Fruit fly (Drosophila melanogaster) whole organism, embryonic: ENCODE measurements around the gene CG7069.

Source experiments
- ATbp ChIP-seq: fragments of 200-800 bp; sonication (Bioruptor generic); optimal IDR thresholded peaks from 2 replicates; lab custom pipeline; 2017; ENCODE audit warnings: missing biosample characterization, mild to moderate bottlenecking, missing genetic modification characterization, missing genetic modification reagents
- Antp ChIP-seq: fragments of 200-800 bp; sonication (Bioruptor generic); optimal IDR thresholded peaks from 3 replicates; lab custom pipeline; 2016; ENCODE audit warnings: missing biosample characterization, missing genetic modification characterization
- B-H1 ChIP-seq: fragments of 200-800 bp; sonication (Bioruptor generic); IDR thresholded peaks from 3 replicates; pipeline ENCODE4 v1.3.6; 2022; ENCODE audit warnings: missing biosample characterization, missing genetic modification characterization
- CG10274 ChIP-seq: fragments of 200-800 bp; sonication (Bioruptor generic); optimal IDR thresholded peaks from 3 replicates; lab custom pipeline; 2017; ENCODE audit warnings: missing biosample characterization, mild to moderate bottlenecking, missing genetic modification characterization
- CG11093 ChIP-seq: fragments of 200-800 bp; sonication (Bioruptor generic); IDR thresholded peaks from 3 replicates; pipeline ENCODE4 v1.3.6; 2022; ENCODE audit warnings: missing biosample characterization, missing genetic modification characterization
- CG13123 ChIP-seq: fragments of 200-800 bp; sonication (Bioruptor generic); optimal IDR thresholded peaks from 2 replicates; lab custom pipeline; 2016; ENCODE audit warnings: missing biosample characterization, missing genetic modification characterization
- CG13624 ChIP-seq: fragments of 200-800 bp; sonication (Bioruptor generic); optimal IDR thresholded peaks from 2 replicates; lab custom pipeline; 2016; ENCODE audit warnings: missing biosample characterization, missing genetic modification characterization
- CG14050 ChIP-seq: fragments of 200-800 bp; sonication (Bioruptor generic); IDR thresholded peaks from 3 replicates; pipeline ENCODE4 v1.3.6; 2022; ENCODE audit warnings: missing biosample characterization, missing genetic modification characterization
- CG14441 ChIP-seq: fragments of 200-800 bp; sonication (Bioruptor generic); IDR thresholded peaks from 2 replicates; pipeline ENCODE4 v1.3.6; 2022; ENCODE audit warnings: missing biosample characterization, missing genetic modification characterization
- CG15601 ChIP-seq: fragments of 200-800 bp; sonication (Bioruptor generic); optimal IDR thresholded peaks from 3 replicates; lab custom pipeline; 2019; ENCODE audit warnings: missing biosample characterization, mild to moderate bottlenecking, missing genetic modification characterization, moderate library complexity
- CG16813 ChIP-seq: fragments of 200-800 bp; sonication (Bioruptor generic); IDR thresholded peaks from 3 replicates; pipeline ENCODE4 v1.3.6; 2022; ENCODE audit warnings: missing biosample characterization, missing genetic modification characterization; ENCODE audit not compliant: partially characterized antibody
- CG17568 ChIP-seq: fragments of 200-800 bp; sonication (Bioruptor generic); optimal IDR thresholded peaks from 2 replicates; lab custom pipeline; 2018; ENCODE audit warnings: missing biosample characterization, mild to moderate bottlenecking, missing genetic modification characterization, moderate library complexity
- CG18476 ChIP-seq: fragments of 200-800 bp; sonication (Bioruptor generic); optimal IDR thresholded peaks from 2 replicates; lab custom pipeline; 2016; ENCODE audit warnings: missing biosample characterization, mild to moderate bottlenecking, missing genetic modification characterization
- CG18599 ChIP-seq: fragments of 200-800 bp; sonication (Bioruptor generic); optimal IDR thresholded peaks from 3 replicates; lab custom pipeline; 2017; ENCODE audit warnings: missing biosample characterization, missing genetic modification characterization, mild to moderate bottlenecking, moderate library complexity, missing genetic modification reagents
- CG2875 ChIP-seq: fragments of 200-800 bp; sonication (Bioruptor generic); optimal IDR thresholded peaks from 2 replicates; lab custom pipeline; 2017; ENCODE audit warnings: missing biosample characterization, mild to moderate bottlenecking, missing genetic modification characterization, missing genetic modification reagents
- CG31441 ChIP-seq: fragments of 200-800 bp; sonication (Bioruptor generic); IDR thresholded peaks from 2 replicates; pipeline ENCODE4 v1.3.6; 2022; ENCODE audit warnings: missing biosample characterization, missing genetic modification characterization
- CG32532 ChIP-seq: fragments of 200-800 bp; sonication (Bioruptor generic); IDR thresholded peaks from 2 replicates; pipeline ENCODE4 v1.3.6; 2022; ENCODE audit warnings: missing biosample characterization, missing genetic modification characterization
- CG3407 ChIP-seq: fragments of 200-800 bp; sonication (Bioruptor generic); optimal IDR thresholded peaks from 2 replicates; lab custom pipeline; 2018; ENCODE audit warnings: missing biosample characterization, mild to moderate bottlenecking, missing genetic modification characterization
- CG3838 ChIP-seq: fragments of 200-800 bp; sonication (Bioruptor generic); optimal IDR thresholded peaks from 3 replicates; lab custom pipeline; 2016; ENCODE audit warnings: missing biosample characterization, missing genetic modification characterization
- CG6175 ChIP-seq: fragments of 200-800 bp; sonication (Bioruptor generic); IDR thresholded peaks from 3 replicates; pipeline ENCODE4 v1.3.6; 2022; ENCODE audit warnings: missing biosample characterization, missing genetic modification characterization
- CG6272 ChIP-seq: fragments of 200-800 bp; sonication (Bioruptor generic); IDR thresholded peaks from 2 replicates; pipeline ENCODE4 v1.3.6; 2022; ENCODE audit warnings: missing biosample characterization, missing genetic modification characterization
- CG7372 ChIP-seq: fragments of 200-800 bp; sonication (Bioruptor generic); IDR thresholded peaks from 2 replicates; pipeline ENCODE4 v1.3.6; 2022; ENCODE audit warnings: missing biosample characterization, missing genetic modification characterization
- CG9609 ChIP-seq: fragments of 200-800 bp; sonication (Bioruptor generic); optimal IDR thresholded peaks from 3 replicates; lab custom pipeline; 2016; ENCODE audit warnings: missing biosample characterization, missing genetic modification characterization
- Dek ChIP-seq: fragments of 200-800 bp; sonication (Bioruptor generic); optimal IDR thresholded peaks from 3 replicates; lab custom pipeline; 2019; ENCODE audit warnings: missing biosample characterization, mild to moderate bottlenecking, missing genetic modification characterization, moderate library complexity
- Dip3 ChIP-seq: fragments of 200-800 bp; sonication (Bioruptor generic); optimal IDR thresholded peaks from 3 replicates; lab custom pipeline; 2016; ENCODE audit warnings: missing biosample characterization, missing genetic modification characterization
- E2f1 ChIP-seq: fragments of 200-800 bp; sonication (Bioruptor generic); IDR thresholded peaks from 2 replicates; pipeline ENCODE4 v1.3.6; 2022; ENCODE audit warnings: missing biosample characterization, missing genetic modification characterization
- E2f2 ChIP-seq: fragments of 200-800 bp; sonication (Bioruptor generic); IDR thresholded peaks from 2 replicates; pipeline ENCODE4 v1.3.6; 2022; ENCODE audit warnings: missing biosample characterization, missing genetic modification characterization
- ERR ChIP-seq: fragments of 200-800 bp; sonication (Bioruptor generic); optimal IDR thresholded peaks from 2 replicates; lab custom pipeline; 2016; ENCODE audit warnings: missing biosample characterization, missing genetic modification characterization
- Fer2 ChIP-seq: fragments of 200-800 bp; sonication (Bioruptor generic); optimal IDR thresholded peaks from 2 replicates; lab custom pipeline; 2018; ENCODE audit warnings: missing biosample characterization, mild to moderate bottlenecking, missing genetic modification characterization, moderate library complexity
- HLH3B ChIP-seq: fragments of 200-800 bp; sonication (Bioruptor generic); IDR thresholded peaks from 2 replicates; pipeline ENCODE4 v1.3.6; 2022; ENCODE audit warnings: missing biosample characterization, missing genetic modification characterization
- Hr3 ChIP-seq: fragments of 200-800 bp; sonication (Bioruptor generic); optimal IDR thresholded peaks from 3 replicates; lab custom pipeline; 2016; ENCODE audit warnings: missing biosample characterization, missing genetic modification characterization
- Xbp1 ChIP-seq: fragments of 200-800 bp; sonication (Bioruptor generic); optimal IDR thresholded peaks from 3 replicates; lab custom pipeline; 2016; ENCODE audit warnings: missing biosample characterization, mild to moderate bottlenecking, missing genetic modification characterization
- bigmax ChIP-seq: fragments of 200-800 bp; sonication (Bioruptor generic); optimal IDR thresholded peaks from 2 replicates; lab custom pipeline; 2018; ENCODE audit warnings: missing biosample characterization, mild to moderate bottlenecking, missing genetic modification characterization
- btn ChIP-seq: fragments of 200-800 bp; sonication (Bioruptor generic); optimal IDR thresholded peaks from 2 replicates; lab custom pipeline; 2016; ENCODE audit warnings: missing biosample characterization, missing genetic modification characterization
- chif ChIP-seq, 2 experiments: fragments of 200-800 bp; sonication (Bioruptor generic); optimal IDR thresholded peaks; 3 replicates each; lab custom pipeline; 2016; ENCODE audit warnings: missing biosample characterization in 2 of 2, missing genetic modification characterization in 2 of 2
- da ChIP-seq: fragments of 200-800 bp; sonication (Bioruptor generic); optimal IDR thresholded peaks from 2 replicates; lab custom pipeline; 2016; ENCODE audit warnings: missing biosample characterization, missing genetic modification characterization
- en ChIP-seq: fragments of 200-800 bp; sonication (Bioruptor generic); optimal IDR thresholded peaks from 2 replicates; lab custom pipeline; 2016; ENCODE audit warnings: missing biosample characterization, missing genetic modification characterization
- fd3F ChIP-seq: fragments of 200-800 bp; sonication (Bioruptor generic); optimal IDR thresholded peaks from 2 replicates; lab custom pipeline; 2018; ENCODE audit warnings: missing biosample characterization, mild to moderate bottlenecking, missing genetic modification characterization, moderate library complexity
- hbn ChIP-seq: fragments of 200-800 bp; sonication (Bioruptor generic); IDR thresholded peaks from 2 replicates; pipeline ENCODE4 v1.3.6; 2022; ENCODE audit warnings: missing biosample characterization, missing genetic modification characterization; ENCODE audit not compliant: partially characterized antibody
- ind ChIP-seq: fragments of 200-800 bp; sonication (Bioruptor generic); optimal IDR thresholded peaks from 3 replicates; lab custom pipeline; 2016; ENCODE audit warnings: missing biosample characterization, missing genetic modification characterization
- kay ChIP-seq: fragments of 200-800 bp; sonication (Bioruptor generic); optimal IDR thresholded peaks from 2 replicates; lab custom pipeline; 2016; ENCODE audit warnings: missing biosample characterization, missing genetic modification characterization
- kni ChIP-seq: fragments of 200-800 bp; sonication (Bioruptor generic); optimal IDR thresholded peaks from 3 replicates; lab custom pipeline; 2017; ENCODE audit warnings: mild to moderate bottlenecking, missing biosample characterization, missing genetic modification reagents, missing genetic modification characterization
- knrl ChIP-seq: fragments of 200-800 bp; sonication (Bioruptor generic); IDR thresholded peaks from 3 replicates; pipeline ENCODE4 v1.3.6; 2022; ENCODE audit warnings: missing biosample characterization, missing genetic modification characterization; ENCODE audit not compliant: partially characterized antibody
- maf-S ChIP-seq: fragments of 200-800 bp; sonication (Bioruptor generic); optimal IDR thresholded peaks from 2 replicates; lab custom pipeline; 2016; ENCODE audit warnings: missing biosample characterization, missing genetic modification characterization
- mam ChIP-seq: fragments of 200-800 bp; sonication (Bioruptor generic); optimal IDR thresholded peaks from 3 replicates; lab custom pipeline; 2016; ENCODE audit warnings: missing biosample characterization, missing genetic modification characterization
- prd ChIP-seq, 3 experiments: fragments of >200 bp in 2 of 3; fragments of 200-800 bp in 1 of 3; sonication (Bioruptor generic) in 1 of 3; optimal IDR thresholded peaks in 2 of 3; IDR thresholded peaks in 1 of 3; 2 replicates in 2 of 3; 3 replicates in 1 of 3; pipeline versions ENCODE4 v1.3.6 to Lab custom; 2017 to 2022; ENCODE audit warnings: missing biosample characterization in 1 of 3, missing genetic modification characterization in 1 of 3
- ranshi ChIP-seq: fragments of 200-800 bp; sonication (Bioruptor generic); IDR thresholded peaks from 2 replicates; pipeline ENCODE4 v1.3.6; 2022; ENCODE audit warnings: missing biosample characterization, missing genetic modification characterization
- row ChIP-seq: fragments of 200-800 bp; sonication (Bioruptor generic); IDR thresholded peaks from 3 replicates; pipeline ENCODE4 v1.3.6; 2022; ENCODE audit warnings: missing biosample characterization, missing genetic modification characterization
- sna ChIP-seq: fragments of 200-800 bp; sonication (Bioruptor generic); IDR thresholded peaks from 2 replicates; pipeline ENCODE4 v1.3.6; 2022; ENCODE audit warnings: missing biosample characterization, missing genetic modification characterization; ENCODE audit not compliant: partially characterized antibody
- unpg ChIP-seq: fragments of 200-800 bp; sonication (Bioruptor generic); optimal IDR thresholded peaks from 3 replicates; lab custom pipeline; 2018; ENCODE audit warnings: missing biosample characterization, mild to moderate bottlenecking, missing genetic modification characterization, moderate library complexity
- zfh1 ChIP-seq: fragments of 200-800 bp; sonication (Bioruptor generic); IDR thresholded peaks from 3 replicates; pipeline ENCODE4 v1.3.6; 2022; ENCODE audit warnings: missing biosample characterization, missing genetic modification characterization

The CG7069 gene

DNA sequence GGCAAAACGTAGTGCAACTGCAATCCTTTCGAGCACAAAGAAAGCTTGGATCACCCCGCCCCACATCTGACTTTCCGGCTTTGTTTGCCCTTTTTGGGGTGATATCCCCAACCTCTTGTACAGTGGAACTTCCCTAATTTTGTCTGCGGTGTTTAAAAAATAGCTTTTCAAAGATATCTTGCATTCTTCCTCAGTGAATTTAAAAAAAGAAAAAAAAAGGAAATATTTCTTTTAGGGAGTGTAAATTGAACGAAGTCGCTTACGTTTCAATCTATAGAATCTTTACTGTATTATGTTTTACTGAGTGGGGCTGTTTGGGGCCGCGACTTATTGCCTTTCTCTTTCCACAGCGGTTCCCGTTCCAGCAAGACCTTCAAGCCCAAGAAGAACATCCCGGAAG is 49.0 kb downstream of the CG7069 start (continued):
- TF ChIP-seq hbn (GFP tag; lab: Robert Waterston, UW) (no peak), mam (GFP tag; lab: Kevin White, UChicago) (peak; percentile 74), ind (GFP tag; lab: Kevin White, UChicago) (peak; percentile 62), CG13123 (no peak), CG15601 (tag; lab: Kevin White, UChicago) (no peak), Dip3 (GFP tag; lab: Kevin White, UChicago) (peak; percentile 56), CG3838 (no peak), da (GFP tag; lab: Kevin White, UChicago) (no peak), btn (GFP tag; lab: Kevin White, UChicago) (no peak), CG32532 (GFP tag; lab: Robert Waterston, UW) (peak; percentile 85), ATbp (GFP tag; lab: Kevin White, UChicago) (peak; percentile 26), CG17568 (GFP tag; lab: Kevin White, UChicago) (no peak), CG18476 (GFP tag; lab: Kevin White, UChicago) (peak; percentile 0), Fer2 (tag; lab: Kevin White, UChicago) (peak; percentile 29), en (GFP tag; lab: Kevin White, UChicago) (no peak), Antp (peak; percentile 56), knrl (no peak), CG18599 (GFP tag; lab: Kevin White, UChicago) (peak; percentile 70), kni (GFP tag; lab: Kevin White, UChicago) (no peak), Hr3 (GFP tag; lab: Kevin White, UChicago) (peak; percentile 41), zfh1 (peak; percentile 61; the same call in 2 of the 3 replicates), CG7372 (GFP tag; lab: Robert Waterston, UW) (peak; percentile 72), CG2875 (GFP tag; lab: Kevin White, UChicago) (no peak), Xbp1 (GFP tag; lab: Kevin White, UChicago) (peak; percentile 68), E2f2 (GFP tag; lab: Robert Waterston, UW) (peak; percentile 36), prd (optimal IDR thresholded peaks at IDR 0.05; lab: Kevin White, UChicago) (no peak), prd (GFP tag; IDR thresholded peaks at IDR 0.05; lab: Robert Waterston, UW) (peak; percentile 82), unpg (GFP tag; lab: Kevin White, UChicago) (peak; percentile 73), CG3407 (GFP tag; lab: Kevin White, UChicago) (no peak), kay (GFP tag; lab: Kevin White, UChicago) (peak; percentile 26), CG6272 (0 out of 2 replicates have a peak, but pooled peaks have one; percentile 48), CG14441 (GFP tag; lab: Robert Waterston, UW) (peak; percentile 87), fd3F (GFP tag; lab: Kevin White, UChicago) (peak; percentile 67), CG9609 (no peak), chif (GFP tag; optimal IDR thresholded peaks at IDR 0.05; lab: Kevin White, UChicago) (peak; percentile 24 to 51), CG11093 (peak; percentile 53; the same call in 1 of the 3 replicates), CG13624 (GFP tag; lab: Kevin White, UChicago) (peak; percentile 6), row (GFP tag; lab: Robert Waterston, UW) (peak; percentile 85), ranshi (GFP tag; lab: Robert Waterston, UW) (peak; percentile 82), E2f1 (GFP tag; lab: Robert Waterston, UW) (peak; percentile 80), CG14050 (GFP tag; lab: Robert Waterston, UW) (peak; percentile 51), ERR (GFP tag; lab: Kevin White, UChicago) (peak; percentile 48), maf-S (GFP tag; lab: Kevin White, UChicago) (peak; percentile 44), CG10274 (no peak), CG6175 (GFP tag; lab: Robert Waterston, UW) (no peak), sna (GFP tag; lab: Robert Waterston, UW) (no peak), CG16813 (GFP tag; lab: Robert Waterston, UW) (no peak), CG31441 (GFP tag; lab: Robert Waterston, UW) (peak; percentile 56), B-H1 (GFP tag; lab: Robert Waterston, UW) (peak; percentile 47), HLH3B (GFP tag; lab: Robert Waterston, UW) (peak; percentile 64; the same call in 1 of the 2 replicates), bigmax (GFP tag; lab: Kevin White, UChicago) (no peak), Dek (tag; lab: Kevin White, UChicago) (peak; percentile 57)
